Worm (Caenorhabditis elegans): Measurements from ENCODE around the gene B0250.8.

- no peak for TF ChIP-seq ccch-3 (GFP tag; optimal IDR thresholded peaks at IDR 0.05)
- no peak for TF ChIP-seq ekl-4 (GFP tag; IDR thresholded peaks at IDR 0.05)
- TF ChIP-seq unc-62 (GFP tag; optimal IDR thresholded peaks at IDR 0.05): no peak
- TF ChIP-seq somi-1 (GFP tag; optimal IDR thresholded peaks at IDR 0.05): no peak
- TF ChIP-seq nfya-1 (tag; optimal IDR thresholded peaks at IDR 0.05; ENCODE audit: borderline replicate concordance, insufficient read depth): no peak
- TF ChIP-seq Y56A3A.18 (GFP tag; IDR thresholded peaks at IDR 0.05): no peak
- TF ChIP-seq F33H1.4 (GFP tag; IDR thresholded peaks at IDR 0.05): no peak
- TF ChIP-seq ceh-100 (GFP tag; IDR thresholded peaks at IDR 0.05): no peak
Measured at ce11 chrV:20470385-20470784, at the start of gene B0250.8.
